Worm (Caenorhabditis elegans) whole organism, late embryonic: ENCODE data around the gene D1044.6.

Experiments used
- C38D4.7 ChIP-seq: fragments of 200-800 bp; sonication (Bioruptor generic); optimal IDR thresholded peaks from 2 replicates; lab custom pipeline; 2018; ENCODE audit warnings: mild to moderate bottlenecking, missing genetic modification characterization, moderate library complexity, missing compliant biosample characterization
- K02D7.2 ChIP-seq: sonication (generic microtip); optimal IDR thresholded peaks from 2 replicates; lab custom pipeline; 2017; ENCODE audit warnings: mild to moderate bottlenecking, missing genetic modification characterization, missing compliant biosample characterization
- K09A11.1 ChIP-seq: sonication (generic microtip); optimal IDR thresholded peaks from 2 replicates; lab custom pipeline; 2017; ENCODE audit warnings: antibody characterized with exemption, mild to moderate bottlenecking, missing genetic modification characterization, missing compliant biosample characterization; ENCODE audit not compliant: insufficient read depth
- T23F11.4 ChIP-seq: fragments of 200-800 bp; sonication (Bioruptor generic); optimal IDR thresholded peaks from 2 replicates; lab custom pipeline; 2018; ENCODE audit warnings: mild to moderate bottlenecking, missing genetic modification characterization, missing compliant biosample characterization
- Y22D7AL.16 ChIP-seq: sonication (generic microtip); optimal IDR thresholded peaks from 2 replicates; lab custom pipeline; 2016; ENCODE audit warnings: missing genetic modification characterization, missing compliant biosample characterization
- ama-1 ChIP-seq: fragments of 150-350 bp; optimal IDR thresholded peaks from 2 replicates; lab custom pipeline; 2014
- ceh-18 ChIP-seq: sonication (generic microtip); optimal IDR thresholded peaks from 2 replicates; lab custom pipeline; 2016; ENCODE audit warnings: missing genetic modification characterization, missing compliant biosample characterization
- ceh-19 ChIP-seq: fragments of 200-800 bp; sonication (Bioruptor generic); optimal IDR thresholded peaks from 2 replicates; lab custom pipeline; 2018; ENCODE audit warnings: mild to moderate bottlenecking, missing genetic modification characterization, missing compliant biosample characterization
- ceh-2 ChIP-seq: sonication (generic microtip); optimal IDR thresholded peaks from 2 replicates; lab custom pipeline; 2016; ENCODE audit warnings: missing genotype, missing genetic modification characterization, missing compliant biosample characterization
- ceh-22 ChIP-seq: sonication (generic microtip); optimal IDR thresholded peaks from 2 replicates; lab custom pipeline; 2017; ENCODE audit warnings: missing biosample characterization, missing genetic modification characterization
- ceh-24 ChIP-seq: sonication (generic microtip); optimal IDR thresholded peaks from 2 replicates; lab custom pipeline; 2016; ENCODE audit warnings: mild to moderate bottlenecking, missing genetic modification characterization, missing compliant biosample characterization
- ceh-30 ChIP-seq: fragments of 150-350 bp; optimal IDR thresholded peaks from 2 replicates; lab custom pipeline; 2014; ENCODE audit warnings: missing biosample characterization, missing genetic modification characterization
- ceh-31 ChIP-seq: sonication (generic microtip); optimal IDR thresholded peaks from 2 replicates; lab custom pipeline; 2016; ENCODE audit warnings: missing genetic modification characterization, missing compliant biosample characterization
- ceh-34 ChIP-seq: sonication (generic microtip); optimal IDR thresholded peaks from 2 replicates; lab custom pipeline; 2016; ENCODE audit warnings: mild to moderate bottlenecking, missing genetic modification characterization, missing compliant biosample characterization
- ceh-45 ChIP-seq: fragments of 200-800 bp; sonication (Bioruptor generic); IDR thresholded peaks from 2 replicates; pipeline ENCODE4 v1.3.6; 2022; ENCODE audit warnings: missing genetic modification reagents, missing genetic modification characterization, missing compliant biosample characterization
- ceh-48 ChIP-seq: sonication (generic microtip); optimal IDR thresholded peaks from 2 replicates; lab custom pipeline; 2016; ENCODE audit warnings: missing genetic modification characterization, inconsistent platforms, missing compliant biosample characterization
- ceh-6 ChIP-seq: fragments of 200-800 bp; sonication (Bioruptor generic); optimal IDR thresholded peaks from 2 replicates; lab custom pipeline; 2018; ENCODE audit warnings: mild to moderate bottlenecking, missing genetic modification characterization, missing compliant biosample characterization
- elt-2 ChIP-seq: sonication (generic microtip); optimal IDR thresholded peaks from 2 replicates; lab custom pipeline; 2016; ENCODE audit warnings: missing genetic modification reagents, missing genetic modification characterization, missing compliant biosample characterization
- elt-4 ChIP-seq: sonication (generic microtip); optimal IDR thresholded peaks from 2 replicates; lab custom pipeline; 2016; ENCODE audit warnings: missing genetic modification characterization, missing compliant biosample characterization
- ets-4 ChIP-seq: sonication (generic microtip); optimal IDR thresholded peaks from 2 replicates; lab custom pipeline; 2016; ENCODE audit warnings: missing genetic modification characterization, missing compliant biosample characterization
- eyg-1 ChIP-seq: sonication (generic microtip); optimal IDR thresholded peaks from 2 replicates; lab custom pipeline; 2016; ENCODE audit warnings: missing genotype, missing genetic modification characterization, missing compliant biosample characterization
- fax-1 ChIP-seq: sonication (generic microtip); optimal IDR thresholded peaks from 2 replicates; lab custom pipeline; 2016; ENCODE audit warnings: missing genotype, missing genetic modification characterization, missing compliant biosample characterization
- fkh-6 ChIP-seq: sonication (generic microtip); optimal IDR thresholded peaks from 2 replicates; lab custom pipeline; 2016; ENCODE audit warnings: missing genetic modification characterization, missing compliant biosample characterization
- gmeb-2 ChIP-seq: sonication (generic microtip); optimal IDR thresholded peaks from 2 replicates; lab custom pipeline; 2016; ENCODE audit warnings: missing genetic modification characterization, inconsistent platforms, missing compliant biosample characterization
- hlh-13 ChIP-seq: fragments of 200-800 bp; sonication (Bioruptor generic); optimal IDR thresholded peaks from 2 replicates; lab custom pipeline; 2018; ENCODE audit warnings: mild to moderate bottlenecking, missing genetic modification characterization, missing compliant biosample characterization
- hlh-15 ChIP-seq: sonication (generic microtip); optimal IDR thresholded peaks from 2 replicates; lab custom pipeline; 2016; ENCODE audit warnings: missing genetic modification characterization, missing compliant biosample characterization
- hlh-30 ChIP-seq: sonication (generic microtip); optimal IDR thresholded peaks from 2 replicates; lab custom pipeline; 2017; ENCODE audit warnings: antibody characterized with exemption, missing genetic modification characterization, missing compliant biosample characterization; ENCODE audit not compliant: insufficient read depth
- hlh-6 ChIP-seq: sonication (generic microtip); optimal IDR thresholded peaks from 2 replicates; lab custom pipeline; 2016; ENCODE audit warnings: missing genotype, missing genetic modification characterization, missing compliant biosample characterization
- hlh-8 ChIP-seq: sonication (generic microtip); optimal IDR thresholded peaks from 2 replicates; lab custom pipeline; 2016; ENCODE audit warnings: missing genotype, missing genetic modification characterization, missing compliant biosample characterization
- madf-2 ChIP-seq: sonication (generic microtip); optimal IDR thresholded peaks from 2 replicates; lab custom pipeline; 2017; ENCODE audit warnings: missing genetic modification characterization, missing compliant biosample characterization
- mec-3 ChIP-seq: sonication (generic microtip); optimal IDR thresholded peaks from 2 replicates; lab custom pipeline; 2016; ENCODE audit warnings: borderline replicate concordance, missing genetic modification characterization, missing compliant biosample characterization
- nfya-1 ChIP-seq: sonication (generic microtip); optimal IDR thresholded peaks from 2 replicates; lab custom pipeline; 2017; ENCODE audit warnings: missing genetic modification characterization, mild to moderate bottlenecking, missing compliant biosample characterization, antibody characterized with exemption, moderate library complexity
- nhr-11 ChIP-seq: fragments of 150-350 bp; optimal IDR thresholded peaks from 2 replicates; lab custom pipeline; 2014; ENCODE audit warnings: missing biosample characterization, missing genetic modification characterization
- nhr-232 ChIP-seq: sonication (generic microtip); optimal IDR thresholded peaks from 2 replicates; lab custom pipeline; 2016; ENCODE audit warnings: missing genetic modification characterization, missing compliant biosample characterization
- npax-4 ChIP-seq: sonication (generic microtip); optimal IDR thresholded peaks from 2 replicates; lab custom pipeline; 2016; ENCODE audit warnings: missing genetic modification characterization, missing compliant biosample characterization
- odd-2 ChIP-seq: sonication (generic microtip); optimal IDR thresholded peaks from 2 replicates; lab custom pipeline; 2017; ENCODE audit warnings: antibody characterized with exemption, mild to moderate bottlenecking, missing genetic modification characterization, missing compliant biosample characterization
- pat-9 ChIP-seq: fragments of 200-800 bp; sonication (Bioruptor generic); optimal IDR thresholded peaks from 2 replicates; lab custom pipeline; 2018; ENCODE audit warnings: mild to moderate bottlenecking, missing genetic modification characterization, moderate library complexity, missing compliant biosample characterization
- pha-2 ChIP-seq: sonication (generic microtip); optimal IDR thresholded peaks from 2 replicates; lab custom pipeline; 2017; ENCODE audit warnings: mild to moderate bottlenecking, missing genetic modification characterization, missing compliant biosample characterization
- pha-4 ChIP-seq: fragments of 150-350 bp; optimal IDR thresholded peaks from 2 replicates; lab custom pipeline; 2018; ENCODE audit warnings: missing biosample characterization, missing genetic modification reagents, missing genetic modification characterization
- pqm-1 ChIP-seq: sonication (generic microtip); optimal IDR thresholded peaks from 2 replicates; lab custom pipeline; 2016; ENCODE audit warnings: missing genetic modification characterization, missing compliant biosample characterization
- ref-2 ChIP-seq: sonication (generic microtip); optimal IDR thresholded peaks from 2 replicates; lab custom pipeline; 2016; ENCODE audit warnings: missing genetic modification characterization, missing compliant biosample characterization
- rnt-1 ChIP-seq: sonication (generic microtip); optimal IDR thresholded peaks from 2 replicates; lab custom pipeline; 2016; ENCODE audit warnings: missing genetic modification characterization, missing compliant biosample characterization
- sox-2 ChIP-seq: fragments of 200-800 bp; sonication (Bioruptor generic); IDR thresholded peaks from 2 replicates; pipeline ENCODE4 v1.3.6; 2022; ENCODE audit warnings: missing genetic modification reagents, missing genetic modification characterization, missing compliant biosample characterization
- sox-4 ChIP-seq: sonication (generic microtip); optimal IDR thresholded peaks from 2 replicates; lab custom pipeline; 2017; ENCODE audit warnings: mild to moderate bottlenecking, missing genetic modification characterization, inconsistent platforms, missing compliant biosample characterization
- tbx-2 ChIP-seq: sonication (generic microtip); optimal IDR thresholded peaks from 2 replicates; lab custom pipeline; 2016; ENCODE audit warnings: missing genetic modification characterization, missing compliant biosample characterization
- tbx-7 ChIP-seq: sonication (generic microtip); optimal IDR thresholded peaks from 2 replicates; lab custom pipeline; 2016; ENCODE audit warnings: missing genotype, missing genetic modification characterization, missing compliant biosample characterization
- ttx-3 ChIP-seq: sonication (generic microtip); optimal IDR thresholded peaks from 2 replicates; lab custom pipeline; 2016; ENCODE audit warnings: missing genetic modification reagents, missing genetic modification characterization, missing compliant biosample characterization
- unc-3 ChIP-seq, 2 experiments: fragments of 200-800 bp in 1 of 2; sonication (Bioruptor generic) in 1 of 2; sonication (generic microtip) in 1 of 2; conservative IDR thresholded peaks in 1 of 2; optimal IDR thresholded peaks in 1 of 2; 2 replicates each; pipeline versions ENCODE4 v1.3.6 to Lab custom; 2016 to 2022; ENCODE audit warnings: missing compliant biosample characterization in 2 of 2, missing genetic modification characterization in 2 of 2, missing genetic modification reagents in 1 of 2
- unc-42 ChIP-seq: sonication (generic microtip); optimal IDR thresholded peaks from 2 replicates; lab custom pipeline; 2016; ENCODE audit warnings: missing genotype, missing genetic modification characterization, missing compliant biosample characterization
- unc-55 ChIP-seq: sonication (generic microtip); optimal IDR thresholded peaks from 2 replicates; lab custom pipeline; 2017; ENCODE audit warnings: missing biosample characterization, missing genetic modification reagents, missing genetic modification characterization
- zip-5 ChIP-seq: sonication (generic microtip); optimal IDR thresholded peaks from 2 replicates; lab custom pipeline; 2016; ENCODE audit warnings: missing genetic modification characterization, missing compliant biosample characterization

D1044.6 gene

ce11 chrIII:5554884-5555500 is 12.0 kb upstream of the D1044.6 start, which contains the start of the genes nmad-1 and hach-1:
nmad-1 (minus strand) TSS chrIII:5554934.
hach-1 (plus strand) TSS chrIII:5555450.
- TF ChIP-seq odd-2 (tag; lab: Kevin White, UChicago): peak; percentile 90
- peak; percentile 85 for TF ChIP-seq hlh-15
- peak; percentile 81 for TF ChIP-seq rnt-1
- no peak for TF ChIP-seq unc-55 (GFP tag; lab: Kevin White, UChicago)
- peak; percentile 90 for TF ChIP-seq gmeb-2 (tag; lab: Kevin White, UChicago)
- peak; percentile 87 for TF ChIP-seq madf-2
- peak; percentile 69 for TF ChIP-seq ceh-18 (tag; lab: Kevin White, UChicago)
- peak; percentile 87 for TF ChIP-seq nfya-1 (tag; lab: Kevin White, UChicago)
- peak; percentile 77 for TF ChIP-seq nhr-232
- TF ChIP-seq hlh-13: peak; percentile 86
- peak; percentile 91 for TF ChIP-seq K02D7.2 (tag; lab: Kevin White, UChicago)
- no peak for TF ChIP-seq elt-4 (tag; lab: Kevin White, UChicago)
- peak; percentile 89 for TF ChIP-seq ref-2 (tag; lab: Kevin White, UChicago)
- peak; percentile 60; the same call in 1 of the 2 replicates for TF ChIP-seq sox-2 (GFP tag; lab: Robert Waterston, UW)
- peak; percentile 53 for TF ChIP-seq tbx-7 (tag; lab: Kevin White, UChicago)
- no peak for TF ChIP-seq nhr-11 (tag; lab: Kevin White, UChicago)
- TF ChIP-seq ceh-19 (GFP tag; lab: Kevin White, UChicago): peak; percentile 92
- peak; percentile 91 for TF ChIP-seq pha-2 (tag; lab: Kevin White, UChicago)
- TF ChIP-seq ama-1: no peak
- no peak for TF ChIP-seq hlh-30
- peak; percentile 96 for TF ChIP-seq tbx-2 (tag; lab: Kevin White, UChicago)
- peak; percentile 89 for TF ChIP-seq npax-4 (tag; lab: Kevin White, UChicago)
- peak; percentile 98 for TF ChIP-seq elt-2 (tag; lab: Kevin White, UChicago)
- TF ChIP-seq ceh-31: peak; percentile 92
- peak; percentile 95 for TF ChIP-seq sox-4 (tag; lab: Kevin White, UChicago)
- TF ChIP-seq ceh-30 (tag; lab: Kevin White, UChicago): peak; percentile 77
- peak; percentile 92 for TF ChIP-seq hlh-8 (tag; lab: Kevin White, UChicago)
- peak; percentile 80 for TF ChIP-seq T23F11.4 (GFP tag; lab: Kevin White, UChicago)
- peak; percentile 95 for TF ChIP-seq ttx-3 (tag; lab: Kevin White, UChicago)
- peak; percentile 84 for TF ChIP-seq fkh-6 (tag; lab: Kevin White, UChicago)
- TF ChIP-seq Y22D7AL.16 (tag; lab: Kevin White, UChicago): peak; percentile 73
- peak; percentile 90 for TF ChIP-seq K09A11.1 (tag; lab: Kevin White, UChicago)
- peak; percentile 52 for TF ChIP-seq pqm-1 (tag; lab: Kevin White, UChicago)
- peak; percentile 2 for TF ChIP-seq mec-3 (tag; lab: Kevin White, UChicago)
- TF ChIP-seq eyg-1 (tag; lab: Kevin White, UChicago): peak; percentile 93
- peak; percentile 75 for TF ChIP-seq ceh-45 (GFP tag; lab: Robert Waterston, UW)
- TF ChIP-seq zip-5: peak; percentile 90
- peak; percentile 90 for TF ChIP-seq ets-4
- TF ChIP-seq unc-3 (GFP tag; conservative IDR thresholded peaks at IDR 0.05; lab: Robert Waterston, UW): peak; percentile 83
- peak; percentile 87 for TF ChIP-seq unc-3 (tag; optimal IDR thresholded peaks at IDR 0.05; lab: Kevin White, UChicago)
- TF ChIP-seq pha-4 (tag; lab: Kevin White, UChicago): no peak
- no peak for TF ChIP-seq ceh-22 (tag; lab: Kevin White, UChicago)
- peak; percentile 94 for TF ChIP-seq pat-9 (tag; lab: Kevin White, UChicago)
- peak; percentile 96 for TF ChIP-seq ceh-2 (tag; lab: Kevin White, UChicago)
- peak; percentile 92 for TF ChIP-seq ceh-34 (tag; lab: Kevin White, UChicago)
- TF ChIP-seq ceh-24: peak; percentile 82
- peak; percentile 82 for TF ChIP-seq hlh-6 (tag; lab: Kevin White, UChicago)
- TF ChIP-seq fax-1 (tag; lab: Kevin White, UChicago): peak; percentile 93
- TF ChIP-seq ceh-6: peak; percentile 73
- TF ChIP-seq unc-42 (tag; lab: Kevin White, UChicago): peak; percentile 98
- TF ChIP-seq ceh-48 (tag; lab: Kevin White, UChicago): peak; percentile 67
- peak; percentile 89 for TF ChIP-seq C38D4.7 (GFP tag; lab: Kevin White, UChicago)
